Fruit fly (Drosophila melanogaster): ENCODE measurements around the gene tim.

- TF ChIP-seq cnc (optimal IDR thresholded peaks at IDR 0.05) (peak in 1 of 2 experiments; percentile 8), ovo (GFP tag; optimal IDR thresholded peaks at IDR 0.05) (no peak)
Measured at dm6 chr2L:3477057-3477755, 30.7 kb downstream of the tim start.
